Worm (Caenorhabditis elegans): Measurements from ENCODE around the gene srab-6.

ce11 chrV:3155072-3155471, 3.3 kb upstream of the srab-6 start, which contains the start of gene srab-7:
- TF ChIP-seq pha-4 (tag; optimal IDR thresholded peaks at IDR 0.05), result no peak
- no peak for TF ChIP-seq lin-11 (tag; optimal IDR thresholded peaks at IDR 0.05)
- no peak for TF ChIP-seq nhr-11 (tag; optimal IDR thresholded peaks at IDR 0.05)
- no peak for TF ChIP-seq tbx-7 (tag; optimal IDR thresholded peaks at IDR 0.05)
- TF ChIP-seq fkh-10 (GFP tag; optimal IDR thresholded peaks at IDR 0.05), result no peak
- TF ChIP-seq unc-3 (GFP tag; conservative IDR thresholded peaks at IDR 0.05), result no peak
- no peak for TF ChIP-seq unc-3 (tag; optimal IDR thresholded peaks at IDR 0.05)
- no peak for TF ChIP-seq rnt-1 (tag; optimal IDR thresholded peaks at IDR 0.05)
